Worm (Caenorhabditis elegans) whole organism, L1 larva: ENCODE data around the gene zip-8.

Source experiments
- C04F5.9 ChIP-seq: sonication (generic microtip); optimal IDR thresholded peaks from 2 replicates; lab custom pipeline; 2016; ENCODE audit warnings: missing genetic modification characterization, missing compliant biosample characterization
- F16B12.6 ChIP-seq: fragments of 150-350 bp; optimal IDR thresholded peaks from 2 replicates; lab custom pipeline; 2014; ENCODE audit warnings: missing biosample characterization, missing genetic modification characterization
- aha-1 ChIP-seq: fragments of 150-350 bp; optimal IDR thresholded peaks from 2 replicates; lab custom pipeline; 2014; ENCODE audit warnings: missing biosample characterization, missing genetic modification characterization
- ama-1 ChIP-seq: fragments of 150-350 bp; optimal IDR thresholded peaks from 2 replicates; lab custom pipeline; 2014
- ceh-8 ChIP-seq: fragments of 200-800 bp; sonication (Bioruptor generic); optimal IDR thresholded peaks from 2 replicates; lab custom pipeline; 2018; ENCODE audit warnings: mild to moderate bottlenecking, missing genetic modification characterization, moderate library complexity, missing compliant biosample characterization
- ceh-82 ChIP-seq, 3 experiments: fragments of 150-350 bp in 1 of 3; sonication (generic microtip) in 2 of 3; optimal IDR thresholded peaks; 2 replicates each; lab custom pipeline; 2014 to 2017; ENCODE audit warnings: missing biosample characterization in 3 of 3, missing genetic modification characterization in 3 of 3
- dpl-1 ChIP-seq, 3 experiments: fragments of 150-350 bp in 2 of 3; sonication (generic microtip) in 1 of 3; optimal IDR thresholded peaks; 2 replicates each; lab custom pipeline; 2014 to 2017; ENCODE audit warnings: missing biosample characterization in 3 of 3, missing genetic modification characterization in 3 of 3, missing genetic modification reagents in 3 of 3
- efl-1 ChIP-seq, 4 experiments: fragments of 150-350 bp; optimal IDR thresholded peaks in 3 of 4; peaks in 1 of 4; 1 replicate in 1 of 4; 2 replicates in 3 of 4; lab custom pipeline; 2014; ENCODE audit warnings: missing biosample characterization in 2 of 4, missing genetic modification characterization in 2 of 4, missing genetic modification reagents in 2 of 4
- egl-27 ChIP-seq, 2 experiments: fragments of 150-350 bp in 1 of 2; sonication (generic microtip); optimal IDR thresholded peaks; 3 replicates each; lab custom pipeline; 2017 to 2018; ENCODE audit warnings: missing biosample characterization in 2 of 2, missing genetic modification characterization in 2 of 2, missing genetic modification reagents in 2 of 2
- elt-2 ChIP-seq: sonication (generic microtip); optimal IDR thresholded peaks from 2 replicates; lab custom pipeline; 2016; ENCODE audit warnings: missing genetic modification characterization, mild to moderate bottlenecking, inconsistent platforms, missing compliant biosample characterization, missing genetic modification reagents
- ets-5 ChIP-seq: fragments of 200-800 bp; sonication (Bioruptor generic); IDR thresholded peaks from 2 replicates; pipeline ENCODE4 v1.3.6; 2022; ENCODE audit warnings: missing genetic modification characterization, missing compliant biosample characterization
- fkh-10 ChIP-seq: sonication (generic microtip); optimal IDR thresholded peaks from 2 replicates; lab custom pipeline; 2017; ENCODE audit warnings: missing biosample characterization, missing genetic modification reagents, missing genetic modification characterization
- fkh-4 ChIP-seq: sonication (generic microtip); optimal IDR thresholded peaks from 2 replicates; lab custom pipeline; 2016; ENCODE audit warnings: missing compliant biosample characterization, missing genetic modification characterization, borderline replicate concordance
- fkh-8 ChIP-seq: sonication (generic microtip); optimal IDR thresholded peaks from 2 replicates; lab custom pipeline; 2016; ENCODE audit warnings: mild to moderate bottlenecking, missing genetic modification characterization, missing compliant biosample characterization
- fos-1 ChIP-seq: fragments of 150-350 bp; optimal IDR thresholded peaks from 2 replicates; lab custom pipeline; 2014; ENCODE audit warnings: missing biosample characterization, missing genetic modification characterization
- hlh-17 ChIP-seq: fragments of 200-800 bp; sonication (Bioruptor generic); optimal IDR thresholded peaks from 2 replicates; lab custom pipeline; 2018; ENCODE audit warnings: missing genetic modification characterization, mild to moderate bottlenecking, missing compliant biosample characterization, moderate library complexity, borderline replicate concordance
- hlh-4 ChIP-seq: sonication (generic microtip); optimal IDR thresholded peaks from 2 replicates; lab custom pipeline; 2016; ENCODE audit warnings: mild to moderate bottlenecking, missing genetic modification characterization, missing compliant biosample characterization
- hpl-2 ChIP-seq: fragments of 150-350 bp; optimal IDR thresholded peaks from 2 replicates; lab custom pipeline; 2014; ENCODE audit warnings: missing biosample characterization, missing genetic modification reagents, missing genetic modification characterization
- lin-15B ChIP-seq: fragments of 150-350 bp; sonication (generic microtip); optimal IDR thresholded peaks from 3 replicates; lab custom pipeline; 2014; ENCODE audit warnings: missing biosample characterization, missing genetic modification characterization
- lin-35 ChIP-seq, 2 experiments: fragments of 150-350 bp; optimal IDR thresholded peaks; 2 replicates each; lab custom pipeline; 2014; ENCODE audit warnings: missing biosample characterization in 2 of 2, missing genetic modification characterization in 2 of 2, missing genetic modification reagents in 2 of 2
- mab-9 ChIP-seq: fragments of 200-800 bp; sonication (Bioruptor generic); IDR thresholded peaks from 2 replicates; pipeline ENCODE4 v1.3.6; 2022; ENCODE audit warnings: missing genetic modification reagents, missing genetic modification characterization, missing compliant biosample characterization
- mdl-1 ChIP-seq, 2 experiments: fragments of 150-350 bp; optimal IDR thresholded peaks; 2 replicates each; lab custom pipeline; 2014 to 2017; ENCODE audit warnings: missing biosample characterization in 2 of 2, missing genetic modification characterization in 2 of 2, inconsistent platforms in 1 of 2
- mef-2 ChIP-seq: fragments of 150-350 bp; optimal IDR thresholded peaks from 2 replicates; lab custom pipeline; 2014; ENCODE audit warnings: missing biosample characterization, missing genetic modification characterization
- nhr-11 ChIP-seq: fragments of 150-350 bp; optimal IDR thresholded peaks from 2 replicates; lab custom pipeline; 2014; ENCODE audit warnings: missing biosample characterization, missing genetic modification characterization
- nhr-19 ChIP-seq: fragments of 200-800 bp; sonication (Bioruptor generic); conservative IDR thresholded peaks from 2 replicates; pipeline ENCODE4 v1.3.6; 2022; ENCODE audit warnings: missing genetic modification characterization, missing compliant biosample characterization
- nhr-237 ChIP-seq: fragments of 150-350 bp; optimal IDR thresholded peaks from 2 replicates; lab custom pipeline; 2014; ENCODE audit warnings: missing biosample characterization, missing genetic modification characterization
- nhr-47 ChIP-seq: sonication (generic microtip); optimal IDR thresholded peaks from 2 replicates; lab custom pipeline; 2016; ENCODE audit warnings: mild to moderate bottlenecking, missing genetic modification characterization, moderate library complexity, missing compliant biosample characterization
- nhr-71 ChIP-seq: sonication (generic microtip); optimal IDR thresholded peaks from 2 replicates; lab custom pipeline; 2016; ENCODE audit warnings: mild to moderate bottlenecking, missing genetic modification characterization, moderate library complexity, missing compliant biosample characterization
- nhr-90 ChIP-seq: sonication (generic microtip); optimal IDR thresholded peaks from 2 replicates; lab custom pipeline; 2016; ENCODE audit warnings: mild to moderate bottlenecking, missing genetic modification characterization, missing compliant biosample characterization; ENCODE audit not compliant: poor library complexity
- pax-3 ChIP-seq: fragments of 200-800 bp; sonication (Bioruptor generic); optimal IDR thresholded peaks from 2 replicates; lab custom pipeline; 2018; ENCODE audit warnings: mild to moderate bottlenecking, missing genetic modification characterization, moderate library complexity, missing compliant biosample characterization
- rnt-1 ChIP-seq: sonication (generic microtip); optimal IDR thresholded peaks from 2 replicates; lab custom pipeline; 2016; ENCODE audit warnings: mild to moderate bottlenecking, missing genetic modification characterization, moderate library complexity, missing compliant biosample characterization
- sox-4 ChIP-seq: sonication (generic microtip); optimal IDR thresholded peaks from 2 replicates; lab custom pipeline; 2016; ENCODE audit warnings: missing genetic modification characterization, missing compliant biosample characterization
- sptf-1 ChIP-seq: fragments of 150-350 bp; optimal IDR thresholded peaks from 2 replicates; lab custom pipeline; 2014; ENCODE audit warnings: missing biosample characterization, missing genetic modification characterization
- swsn-7 ChIP-seq: sonication (generic microtip); optimal IDR thresholded peaks from 2 replicates; lab custom pipeline; 2016; ENCODE audit warnings: missing genetic modification characterization, missing compliant biosample characterization
- unc-62 ChIP-seq: fragments of 150-350 bp; optimal IDR thresholded peaks from 2 replicates; lab custom pipeline; 2014; ENCODE audit warnings: missing biosample characterization, missing genetic modification reagents, missing genetic modification characterization
- unc-98 ChIP-seq: fragments of 200-800 bp; sonication (Bioruptor generic); IDR thresholded peaks from 2 replicates; pipeline ENCODE4 v1.3.6; 2022; ENCODE audit warnings: missing genetic modification characterization, missing compliant biosample characterization
- zag-1 ChIP-seq: fragments of 150-350 bp; optimal IDR thresholded peaks from 2 replicates; lab custom pipeline; 2014; ENCODE audit warnings: missing biosample characterization, missing genetic modification characterization
- ztf-4 ChIP-seq: fragments of 150-350 bp; optimal IDR thresholded peaks from 2 replicates; lab custom pipeline; 2014; ENCODE audit warnings: missing biosample characterization, missing genetic modification characterization

The zip-8 gene

ce11 chrIII:6489493-6489892, 10.7 kb downstream of the zip-8 start, which contains the start of gene rpt-3:
TSS of gene rpt-3 (plus strand) at chrIII:6489793.
- no peak for TF ChIP-seq dpl-1 (GFP tag; optimal IDR thresholded peaks at IDR 0.05; lab: Kevin White, UChicago)
- no peak for TF ChIP-seq mab-9 (GFP tag; lab: Robert Waterston, UW)
- TF ChIP-seq fkh-8 (tag; lab: Kevin White, UChicago): no peak
- no peak for TF ChIP-seq ets-5 (GFP tag; lab: Robert Waterston, UW)
- TF ChIP-seq aha-1 (tag; lab: Kevin White, UChicago): no peak
- TF ChIP-seq nhr-90 (tag; lab: Kevin White, UChicago): no peak
- TF ChIP-seq fos-1 (tag; lab: Kevin White, UChicago): no peak
- no peak for TF ChIP-seq elt-2 (tag; lab: Kevin White, UChicago)
- TF ChIP-seq fkh-10 (GFP tag; lab: Kevin White, UChicago): no peak
- TF ChIP-seq nhr-19 (GFP tag; lab: Robert Waterston, UW): no peak
- TF ChIP-seq unc-98 (GFP tag; lab: Robert Waterston, UW): no peak
- no peak for TF ChIP-seq sox-4 (tag; lab: Kevin White, UChicago)
- TF ChIP-seq nhr-237 (tag; lab: Kevin White, UChicago): no peak
- no peak for TF ChIP-seq mdl-1 (tag; optimal IDR thresholded peaks at IDR 0.05; lab: Kevin White, UChicago)
- no peak for TF ChIP-seq hlh-4 (tag; lab: Kevin White, UChicago)
- no peak for TF ChIP-seq sptf-1
- TF ChIP-seq zag-1 (tag; lab: Kevin White, UChicago): no peak

- TF ChIP-seq lin-15B (tag; lab: Kevin White, UChicago) (no peak), ceh-8 (GFP tag; lab: Kevin White, UChicago) (no peak), swsn-7 (tag; lab: Kevin White, UChicago) (no peak), ceh-82 (tag; optimal IDR thresholded peaks at IDR 0.05; lab: Kevin White, UChicago) (no peak), nhr-71 (tag; lab: Kevin White, UChicago) (no peak), efl-1 (optimal IDR thresholded peaks at IDR 0.05; lab: Kevin White, UChicago) (no peak), efl-1 (GFP tag; optimal IDR thresholded peaks at IDR 0.05 in 1 of 2; lab: Kevin White, UChicago) (no peak), mef-2 (tag; lab: Kevin White, UChicago) (no peak), hlh-4 (tag; lab: Kevin White, UChicago) (no peak), nhr-237 (tag; lab: Kevin White, UChicago) (no peak), hlh-17 (GFP tag; lab: Kevin White, UChicago) (no peak), unc-62 (GFP tag; lab: Kevin White, UChicago) (no peak), ztf-4 (no peak), pax-3 (tag; lab: Kevin White, UChicago) (no peak), fkh-4 (tag; lab: Kevin White, UChicago) (no peak), fos-1 (tag; lab: Kevin White, UChicago) (no peak), nhr-19 (GFP tag; lab: Robert Waterston, UW) (no peak)
These were observed 12.2 kb downstream of the zip-8 start for ce11 chrIII:6490989-6491388.

DNA sequence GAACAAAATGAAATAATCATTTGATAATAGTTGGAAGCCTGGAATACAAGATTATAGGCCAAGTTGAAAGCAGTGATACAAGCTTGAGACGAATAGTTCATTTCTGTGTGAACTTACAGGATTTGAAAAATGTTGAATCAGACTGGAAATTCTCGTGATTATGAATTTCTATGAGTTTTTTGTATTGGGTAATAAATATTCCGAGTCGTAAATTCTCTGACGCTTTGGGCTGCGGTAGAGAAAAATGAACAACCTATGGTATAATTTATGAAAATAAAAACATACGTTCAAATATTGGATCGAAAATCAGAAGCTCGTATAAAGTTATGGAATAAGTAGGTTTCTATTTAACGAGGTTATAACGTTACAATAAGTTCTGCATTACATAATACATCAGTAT, 14.1 kb downstream of the zip-8 start, which contains the start of gene srb-11:
TSS of gene srb-11 (minus strand) at position 101 of the 400 bp plus-strand sequence.
- no peak for TF ChIP-seq mab-9 (GFP tag; lab: Robert Waterston, UW)
- no peak for TF ChIP-seq nhr-47 (tag; lab: Kevin White, UChicago)
- no peak for TF ChIP-seq hpl-2 (GFP tag; lab: Kevin White, UChicago)
- TF ChIP-seq egl-27 (tag; optimal IDR thresholded peaks at IDR 0.05; lab: Kevin White, UChicago): no peak
- no peak for TF ChIP-seq ztf-4
- TF ChIP-seq lin-35 (GFP tag; optimal IDR thresholded peaks at IDR 0.05; lab: Kevin White, UChicago): no peak
- no peak for TF ChIP-seq elt-2 (tag; lab: Kevin White, UChicago)
- TF ChIP-seq ceh-82 (tag; optimal IDR thresholded peaks at IDR 0.05; lab: Kevin White, UChicago): no peak
- no peak for TF ChIP-seq C04F5.9 (tag; lab: Kevin White, UChicago)
- no peak for TF ChIP-seq rnt-1
- no peak for TF ChIP-seq nhr-11 (tag; lab: Kevin White, UChicago)
- TF ChIP-seq swsn-7 (tag; lab: Kevin White, UChicago): no peak
- TF ChIP-seq ets-5 (GFP tag; lab: Robert Waterston, UW): no peak
- no peak for TF ChIP-seq ama-1
- TF ChIP-seq F16B12.6 (tag; lab: Kevin White, UChicago): no peak
